Fruit fly (Drosophila melanogaster) whole organism, embryonic: ENCODE data around the gene Lim3.

Experiments
- Antp ChIP-seq: fragments of 200-800 bp; sonication (Bioruptor generic); optimal IDR thresholded peaks from 3 replicates; lab custom pipeline; 2016; ENCODE audit warnings: missing biosample characterization, missing genetic modification characterization
- B-H2 ChIP-seq: fragments of 200-800 bp; sonication (Bioruptor generic); optimal IDR thresholded peaks from 2 replicates; lab custom pipeline; 2018; ENCODE audit warnings: missing biosample characterization, mild to moderate bottlenecking, missing genetic modification characterization
- Blimp-1 ChIP-seq: fragments of 200-800 bp; sonication (Bioruptor generic); optimal IDR thresholded peaks from 3 replicates; lab custom pipeline; 2018; ENCODE audit warnings: missing biosample characterization, missing genetic modification characterization, mild to moderate bottlenecking, moderate library complexity, missing genetic modification reagents
- Bteb2 ChIP-seq: fragments of 200-800 bp; sonication (Bioruptor generic); optimal IDR thresholded peaks from 2 replicates; lab custom pipeline; 2016; ENCODE audit warnings: missing biosample characterization, missing genetic modification characterization
- CG10543 ChIP-seq: fragments of 200-800 bp; sonication (Bioruptor generic); optimal IDR thresholded peaks from 3 replicates; lab custom pipeline; 2017; ENCODE audit warnings: missing biosample characterization, mild to moderate bottlenecking, missing genetic modification characterization, moderate library complexity
- CG10654 ChIP-seq: fragments of 200-800 bp; sonication (Bioruptor generic); optimal IDR thresholded peaks from 2 replicates; lab custom pipeline; 2016; ENCODE audit warnings: missing biosample characterization, missing genetic modification characterization
- CG11456 ChIP-seq: fragments of 200-800 bp; sonication (Bioruptor generic); IDR thresholded peaks from 3 replicates; pipeline ENCODE4 v1.3.6; 2022; ENCODE audit warnings: missing biosample characterization, missing genetic modification characterization
- CG12659 ChIP-seq: fragments of 200-800 bp; sonication (Bioruptor generic); optimal IDR thresholded peaks from 3 replicates; lab custom pipeline; 2017; ENCODE audit warnings: mild to moderate bottlenecking, missing biosample characterization, missing genetic modification reagents, missing genetic modification characterization
- CG13894 ChIP-seq: fragments of 200-800 bp; sonication (Bioruptor generic); optimal IDR thresholded peaks from 3 replicates; lab custom pipeline; 2018; ENCODE audit warnings: missing biosample characterization, mild to moderate bottlenecking, missing genetic modification characterization, moderate library complexity
- CG1529 ChIP-seq: fragments of 200-800 bp; sonication (Bioruptor generic); optimal IDR thresholded peaks from 3 replicates; lab custom pipeline; 2018; ENCODE audit warnings: missing biosample characterization, missing genetic modification characterization
- CG17359 ChIP-seq: fragments of 200-800 bp; sonication (Bioruptor generic); optimal IDR thresholded peaks from 3 replicates; lab custom pipeline; 2018; ENCODE audit warnings: missing biosample characterization, mild to moderate bottlenecking, missing genetic modification characterization, moderate library complexity
- CG17361 ChIP-seq: fragments of 200-800 bp; sonication (Bioruptor generic); IDR thresholded peaks from 3 replicates; pipeline ENCODE4 v1.3.6; 2022; ENCODE audit warnings: missing biosample characterization, missing genetic modification characterization
- CG18262 ChIP-seq: fragments of 200-800 bp; optimal IDR thresholded peaks from 3 replicates; lab custom pipeline; 2019; ENCODE audit warnings: missing biosample characterization, mild to moderate bottlenecking, missing genetic modification characterization, moderate library complexity
- CG18599 ChIP-seq: fragments of 200-800 bp; sonication (Bioruptor generic); optimal IDR thresholded peaks from 3 replicates; lab custom pipeline; 2017; ENCODE audit warnings: missing biosample characterization, missing genetic modification characterization, mild to moderate bottlenecking, moderate library complexity, missing genetic modification reagents
- CG2202 ChIP-seq: fragments of 200-800 bp; sonication (Bioruptor generic); optimal IDR thresholded peaks from 2 replicates; lab custom pipeline; 2018; ENCODE audit warnings: missing biosample characterization, mild to moderate bottlenecking, missing genetic modification characterization
- CG2678 ChIP-seq: fragments of 200-800 bp; sonication (Bioruptor generic); optimal IDR thresholded peaks from 3 replicates; lab custom pipeline; 2019; ENCODE audit warnings: missing biosample characterization, mild to moderate bottlenecking, missing genetic modification characterization, moderate library complexity
- CG2712 ChIP-seq: fragments of 200-800 bp; optimal IDR thresholded peaks from 3 replicates; lab custom pipeline; 2019; ENCODE audit warnings: missing biosample characterization, mild to moderate bottlenecking, missing genetic modification characterization, moderate library complexity
- CG2875 ChIP-seq: fragments of 200-800 bp; sonication (Bioruptor generic); optimal IDR thresholded peaks from 2 replicates; lab custom pipeline; 2017; ENCODE audit warnings: missing biosample characterization, mild to moderate bottlenecking, missing genetic modification characterization, missing genetic modification reagents
- CG32532 ChIP-seq: fragments of 200-800 bp; sonication (Bioruptor generic); IDR thresholded peaks from 2 replicates; pipeline ENCODE4 v1.3.6; 2022; ENCODE audit warnings: missing biosample characterization, missing genetic modification characterization
- CG33557 ChIP-seq: fragments of 200-800 bp; sonication (Bioruptor generic); optimal IDR thresholded peaks from 2 replicates; lab custom pipeline; 2019; ENCODE audit warnings: missing biosample characterization, mild to moderate bottlenecking, missing genetic modification characterization, moderate library complexity
- CG3838 ChIP-seq: fragments of 200-800 bp; sonication (Bioruptor generic); optimal IDR thresholded peaks from 3 replicates; lab custom pipeline; 2016; ENCODE audit warnings: missing biosample characterization, missing genetic modification characterization
- CG5180 ChIP-seq: fragments of 200-800 bp; sonication (Bioruptor generic); optimal IDR thresholded peaks from 3 replicates; lab custom pipeline; 2017; ENCODE audit warnings: missing biosample characterization, missing genetic modification characterization, mild to moderate bottlenecking, moderate library complexity, missing genetic modification reagents
- Dbx ChIP-seq: fragments of 200-800 bp; sonication (Bioruptor generic); IDR thresholded peaks from 3 replicates; pipeline ENCODE4 v1.3.6; 2022; ENCODE audit warnings: missing biosample characterization, missing genetic modification characterization
- Deaf1 ChIP-seq: fragments of 200-800 bp; optimal IDR thresholded peaks from 3 replicates; lab custom pipeline; 2019; ENCODE audit warnings: missing biosample characterization, mild to moderate bottlenecking, missing genetic modification characterization, moderate library complexity
- E2f2 ChIP-seq: fragments of 200-800 bp; sonication (Bioruptor generic); IDR thresholded peaks from 2 replicates; pipeline ENCODE4 v1.3.6; 2022; ENCODE audit warnings: missing biosample characterization, missing genetic modification characterization
- HLHmδ ChIP-seq: fragments of 200-800 bp; sonication (Bioruptor generic); optimal IDR thresholded peaks from 2 replicates; lab custom pipeline; 2018; ENCODE audit warnings: missing biosample characterization, mild to moderate bottlenecking, missing genetic modification characterization, moderate library complexity
- Kr ChIP-seq: fragments of 200-800 bp; sonication (Bioruptor generic); optimal IDR thresholded peaks from 2 replicates; lab custom pipeline; 2017; ENCODE audit warnings: missing biosample characterization, mild to moderate bottlenecking, missing genetic modification characterization
- NFAT ChIP-seq: fragments of 200-800 bp; sonication (Bioruptor generic); IDR thresholded peaks from 2 replicates; pipeline ENCODE4 v1.3.6; 2022; ENCODE audit warnings: missing biosample characterization, missing genetic modification characterization
- NfI ChIP-seq: fragments of 200-800 bp; sonication (Bioruptor generic); optimal IDR thresholded peaks from 3 replicates; lab custom pipeline; 2018; ENCODE audit warnings: missing biosample characterization, mild to moderate bottlenecking, missing genetic modification characterization, moderate library complexity
- Rfx ChIP-seq: fragments of 200-800 bp; sonication (Bioruptor generic); IDR thresholded peaks from 2 replicates; pipeline ENCODE4 v1.3.6; 2022; ENCODE audit warnings: missing biosample characterization, missing genetic modification characterization
- Vsx1 ChIP-seq: fragments of 200-800 bp; sonication (Bioruptor generic); optimal IDR thresholded peaks from 2 replicates; lab custom pipeline; 2017; ENCODE audit warnings: missing biosample characterization, mild to moderate bottlenecking, missing genetic modification characterization, missing genetic modification reagents
- abd-A ChIP-seq: fragments of 200-800 bp; sonication (Bioruptor generic); optimal IDR thresholded peaks from 3 replicates; lab custom pipeline; 2019; ENCODE audit warnings: missing biosample characterization, mild to moderate bottlenecking, missing genetic modification characterization, moderate library complexity
- bab2 ChIP-seq: fragments of 200-800 bp; sonication (Bioruptor generic); optimal IDR thresholded peaks from 2 replicates; lab custom pipeline; 2016; ENCODE audit warnings: missing biosample characterization, missing genetic modification characterization
- chinmo ChIP-seq: fragments of 200-800 bp; sonication (Bioruptor generic); IDR thresholded peaks from 4 replicates; pipeline ENCODE4 v1.3.6; 2022; ENCODE audit warnings: missing biosample characterization, missing genetic modification characterization; ENCODE audit not compliant: partially characterized antibody
- crol ChIP-seq: fragments of 200-800 bp; sonication (Bioruptor generic); IDR thresholded peaks from 2 replicates; pipeline ENCODE4 v1.3.6; 2022; ENCODE audit warnings: missing biosample characterization, missing genetic modification characterization
- dysf ChIP-seq: fragments of 200-800 bp; sonication (Bioruptor generic); IDR thresholded peaks from 3 replicates; pipeline ENCODE4 v1.3.6; 2022; ENCODE audit warnings: missing biosample characterization, missing genetic modification characterization
- fd64A ChIP-seq: fragments of 200-800 bp; sonication (Bioruptor generic); optimal IDR thresholded peaks from 3 replicates; lab custom pipeline; 2018; ENCODE audit warnings: missing biosample characterization, mild to moderate bottlenecking, missing genetic modification characterization
- fd96Cb ChIP-seq: fragments of 200-800 bp; sonication (Bioruptor generic); optimal IDR thresholded peaks from 2 replicates; lab custom pipeline; 2018; ENCODE audit warnings: missing biosample characterization, mild to moderate bottlenecking, missing genetic modification characterization, moderate library complexity
- grau ChIP-seq: fragments of 200-800 bp; optimal IDR thresholded peaks from 3 replicates; lab custom pipeline; 2019; ENCODE audit warnings: missing biosample characterization, mild to moderate bottlenecking, missing genetic modification characterization, moderate library complexity
- gsb-n ChIP-seq: fragments of 200-800 bp; sonication (Bioruptor generic); optimal IDR thresholded peaks from 3 replicates; lab custom pipeline; 2018; ENCODE audit warnings: missing biosample characterization, mild to moderate bottlenecking, missing genetic modification characterization
- ham ChIP-seq: fragments of 200-800 bp; sonication (Bioruptor generic); IDR thresholded peaks from 2 replicates; pipeline ENCODE4 v1.3.6; 2022; ENCODE audit warnings: missing biosample characterization, missing genetic modification characterization
- odd ChIP-seq: fragments of 200-800 bp; sonication (Bioruptor generic); optimal IDR thresholded peaks from 2 replicates; lab custom pipeline; 2017; ENCODE audit warnings: missing biosample characterization, mild to moderate bottlenecking, missing genetic modification characterization
- pros ChIP-seq: fragments of 200-800 bp; sonication (Bioruptor generic); optimal IDR thresholded peaks from 3 replicates; lab custom pipeline; 2019; ENCODE audit warnings: missing biosample characterization, mild to moderate bottlenecking, missing genetic modification characterization, moderate library complexity
- sd ChIP-seq: fragments of 200-800 bp; sonication (Bioruptor generic); optimal IDR thresholded peaks from 3 replicates; lab custom pipeline; 2018; ENCODE audit warnings: missing biosample characterization, mild to moderate bottlenecking, missing genetic modification characterization, moderate library complexity
- tll ChIP-seq, 2 experiments: fragments of 200-800 bp in 1 of 2; fragments of >200 bp in 1 of 2; sonication (Bioruptor generic) in 1 of 2; optimal IDR thresholded peaks; 2 replicates each; lab custom pipeline; 2017 to 2019; ENCODE audit warnings: missing biosample characterization in 2 of 2, missing genetic modification characterization in 2 of 2, mild to moderate bottlenecking in 1 of 2, moderate library complexity in 1 of 2
- twi ChIP-seq: fragments of 200-800 bp; optimal IDR thresholded peaks from 2 replicates; lab custom pipeline; 2019; ENCODE audit warnings: missing biosample characterization, mild to moderate bottlenecking, missing genetic modification characterization, moderate library complexity
- vvl ChIP-seq: fragments of 200-800 bp; sonication (Bioruptor generic); IDR thresholded peaks from 2 replicates; pipeline ENCODE4 v1.3.6; 2022; ENCODE audit warnings: missing biosample characterization, missing genetic modification characterization
- wek ChIP-seq: fragments of 200-800 bp; sonication (Bioruptor generic); optimal IDR thresholded peaks from 3 replicates; lab custom pipeline; 2018; ENCODE audit warnings: missing biosample characterization, mild to moderate bottlenecking, missing genetic modification characterization, moderate library complexity
- zen ChIP-seq: fragments of 200-800 bp; sonication (Bioruptor generic); optimal IDR thresholded peaks from 3 replicates; lab custom pipeline; 2018; ENCODE audit warnings: missing biosample characterization, mild to moderate bottlenecking, missing genetic modification characterization, moderate library complexity

The Lim3 gene

dm6 chr2L:19140257-19140983, 32.2 kb upstream of the Lim3 start (continued):
- TF ChIP-seq ham (no peak), CG1529 (GFP tag; lab: Kevin White, UChicago) (no peak), odd (peak; percentile 21), NFAT (GFP tag; lab: Robert Waterston, UW) (no peak), dysf (GFP tag; lab: Robert Waterston, UW) (peak; percentile 31; the same call in 1 of the 3 replicates), sd (tag; lab: Kevin White, UChicago) (peak; percentile 22), fd64A (GFP tag; lab: Kevin White, UChicago) (peak; percentile 10), CG5180 (GFP tag; lab: Kevin White, UChicago) (no peak), Rfx (GFP tag; lab: Robert Waterston, UW) (0 out of 2 replicates have a peak, but pooled peaks have one; percentile 12), CG2712 (tag; lab: Kevin White, UChicago) (peak; percentile 16), fd96Cb (tag; lab: Kevin White, UChicago) (peak; percentile 14), CG3838 (no peak), crol (peak; percentile 45), CG17361 (GFP tag; lab: Robert Waterston, UW) (0 out of 3 replicates have a peak, but pooled peaks have one; percentile 16), CG18262 (tag; lab: Kevin White, UChicago) (peak; percentile 33), CG2875 (peak; percentile 12), wek (GFP tag; lab: Kevin White, UChicago) (peak; percentile 11), CG32532 (GFP tag; lab: Robert Waterston, UW) (peak; percentile 20; the same call in 1 of the 2 replicates), Antp (GFP tag; lab: Kevin White, UChicago) (peak; percentile 37), grau (tag; lab: Kevin White, UChicago) (peak; percentile 48), CG17359 (tag; lab: Kevin White, UChicago) (peak; percentile 29), CG10543 (GFP tag; lab: Kevin White, UChicago) (peak; percentile 34), Blimp-1 (peak; percentile 29), twi (tag; lab: Kevin White, UChicago) (peak; percentile 11), Kr (GFP tag; lab: Kevin White, UChicago) (peak; percentile 11), CG12659 (peak; percentile 44), Bteb2 (peak; percentile 21), Deaf1 (tag; lab: Kevin White, UChicago) (peak; percentile 49), Vsx1 (GFP tag; lab: Kevin White, UChicago) (peak; percentile 8), B-H2 (GFP tag; lab: Kevin White, UChicago) (peak; percentile 1), E2f2 (no peak), Dbx (no peak), bab2 (GFP tag; lab: Kevin White, UChicago) (no peak), CG2202 (tag; lab: Kevin White, UChicago) (peak; percentile 5), vvl (GFP tag; lab: Robert Waterston, UW) (peak; percentile 9; the same call in 1 of the 2 replicates), CG33557 (GFP tag; lab: Kevin White, UChicago) (peak; percentile 11), chinmo (GFP tag; lab: Robert Waterston, UW) (0 out of 4 replicates have a peak, but pooled peaks have one; percentile 57)

dm6 chr2L:19139751-19140150, 31.5 kb upstream of the Lim3 start:
- 0 out of 4 replicates have a peak, but pooled peaks have one; percentile 49 for TF ChIP-seq chinmo (GFP tag; lab: Robert Waterston, UW)
- TF ChIP-seq pros (GFP tag; lab: Kevin White, UChicago) = peak; percentile 96
- TF ChIP-seq CG10654 (GFP tag; lab: Kevin White, UChicago) = no peak
- TF ChIP-seq tll (GFP tag; optimal IDR thresholded peaks at IDR 0.05; lab: Kevin White, UChicago) = peak in 1 of 2 experiments; percentile 44
- peak; percentile 13 for TF ChIP-seq gsb-n (tag; lab: Kevin White, UChicago)
- no peak for TF ChIP-seq HLHmδ (GFP tag; lab: Kevin White, UChicago)
- peak; percentile 50 for TF ChIP-seq abd-A
- TF ChIP-seq zen = peak; percentile 4
- TF ChIP-seq NfI (GFP tag; lab: Kevin White, UChicago) = no peak
- TF ChIP-seq CG2678 = no peak
- peak; percentile 77 for TF ChIP-seq CG13894 (tag; lab: Kevin White, UChicago)
- TF ChIP-seq CG11456 (GFP tag; lab: Robert Waterston, UW) = no peak
- TF ChIP-seq vvl (GFP tag; lab: Robert Waterston, UW) = peak; percentile 69
- no peak for TF ChIP-seq CG18599
